Fruit fly (Drosophila melanogaster): ENCODE measurements around the gene CG42718.
A peak's percentile ranks its signal among the peaks of the same experiment; 100 is the strongest.

The CG42718 gene

DNA sequence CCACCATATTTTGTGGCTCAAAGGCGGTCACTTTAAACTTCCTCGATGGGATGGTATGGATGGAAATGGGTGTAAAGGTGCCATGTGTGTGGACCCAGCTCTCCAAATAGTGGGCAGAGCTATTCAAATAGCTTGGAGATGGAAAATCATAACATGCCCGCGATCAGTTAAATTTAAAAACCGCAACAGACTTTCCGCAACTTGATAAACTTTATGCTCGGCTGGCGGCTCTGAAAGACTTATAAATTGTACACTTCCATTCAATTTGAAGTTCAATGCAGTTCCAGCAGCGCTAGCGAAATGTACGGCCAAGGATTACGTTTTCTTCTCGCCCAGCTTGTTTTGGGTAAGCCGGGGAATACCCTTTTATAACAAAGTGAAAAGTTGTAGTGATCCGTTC lies 25.0 kb upstream of the CG42718 start, which contains the start of gene CG33257:
Gene CG33257, plus strand, starts transcription at position 301 of the 400 bp plus-strand sequence.
- TF ChIP-seq CG7368 (GFP tag; optimal IDR thresholded peaks at IDR 0.05) (no peak), Sox102F (GFP tag; optimal IDR thresholded peaks at IDR 0.05) (no peak), CG6854 (GFP tag; optimal IDR thresholded peaks at IDR 0.05) (no peak), CG6808 (GFP tag; optimal IDR thresholded peaks at IDR 0.05) (no peak), Eip93F (GFP tag; optimal IDR thresholded peaks at IDR 0.05) (no peak), CG10669 (GFP tag; optimal IDR thresholded peaks at IDR 0.05) (no peak), Lpt (GFP tag; optimal IDR thresholded peaks at IDR 0.05) (no peak), eg (GFP tag; IDR thresholded peaks at IDR 0.05) (no peak)

DNA sequence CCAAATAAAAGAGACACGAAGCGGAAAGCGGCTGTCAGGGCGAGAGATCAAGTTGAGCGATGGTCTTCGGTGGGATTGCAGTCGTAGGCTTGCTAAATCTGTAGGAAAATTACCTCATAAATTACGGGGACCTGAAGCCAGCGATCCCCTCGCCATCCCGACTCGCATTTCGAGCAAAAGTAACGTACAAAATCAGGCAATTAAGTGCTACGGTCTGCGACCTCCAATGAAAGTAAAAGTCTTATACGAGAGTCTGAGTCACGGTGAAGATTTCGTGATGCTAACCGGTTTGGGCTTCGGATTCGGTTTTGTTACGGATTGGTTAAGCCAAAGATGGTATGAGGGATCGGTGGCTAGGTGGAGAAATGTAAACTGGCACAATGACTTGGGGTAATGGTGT lies 18.8 kb upstream of the CG42718 start:
- no peak for TF ChIP-seq CG10631 (GFP tag; optimal IDR thresholded peaks at IDR 0.05)
- no peak for TF ChIP-seq CG7368 (GFP tag; optimal IDR thresholded peaks at IDR 0.05)
- TF ChIP-seq topi (GFP tag; optimal IDR thresholded peaks at IDR 0.05), result no peak
- no peak for TF ChIP-seq Sox102F (GFP tag; optimal IDR thresholded peaks at IDR 0.05)
- TF ChIP-seq fd85E (GFP tag; optimal IDR thresholded peaks at IDR 0.05), result no peak
- peak; percentile 90 for TF ChIP-seq Blimp-1 (GFP tag; optimal IDR thresholded peaks at IDR 0.05)

DNA sequence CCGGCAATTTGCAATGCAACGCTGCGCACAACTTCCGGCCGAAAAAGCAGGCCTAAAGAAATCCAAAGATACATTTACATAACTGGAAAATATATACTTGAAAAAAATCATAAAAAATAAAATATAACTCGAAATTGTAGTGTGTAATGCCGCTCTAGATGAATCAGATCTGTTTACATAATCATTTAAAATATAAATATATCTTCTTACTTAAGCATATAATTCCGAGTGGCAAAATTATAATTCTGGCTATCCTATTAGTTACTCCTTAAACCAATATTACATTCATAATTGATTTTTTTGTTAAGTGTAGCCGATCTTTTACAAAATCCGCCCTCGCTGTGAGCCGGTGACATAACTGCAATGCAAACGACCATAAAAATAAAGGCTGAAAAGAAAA lies 18.4 kb upstream of the CG42718 start:
- TF ChIP-seq Hr4 (GFP tag; optimal IDR thresholded peaks at IDR 0.05) (peak; percentile 64), salr (GFP tag; optimal IDR thresholded peaks at IDR 0.05) (peak in 1 of 2 experiments; percentile 15), eg (GFP tag; IDR thresholded peaks at IDR 0.05) (peak; percentile 31; the same call in 1 of the 3 replicates), CG8119 (GFP tag; IDR thresholded peaks at IDR 0.05) (peak; percentile 74), CG6792 (GFP tag; optimal IDR thresholded peaks at IDR 0.05) (no peak), acj6 (GFP tag; optimal IDR thresholded peaks at IDR 0.05) (no peak), CG6163 (GFP tag; IDR thresholded peaks at IDR 0.05) (peak; percentile 34; the same call in 1 of the 3 replicates), cyc (GFP tag; optimal IDR thresholded peaks at IDR 0.05) (no peak), CG34406 (GFP tag; optimal IDR thresholded peaks at IDR 0.05) (peak; percentile 9), CG15336 (GFP tag; IDR thresholded peaks at IDR 0.05) (peak; percentile 69), Eip78C (GFP tag) (peak; percentile 81), CG4318 (GFP tag; optimal IDR thresholded peaks at IDR 0.05) (peak; percentile 28)

DNA sequence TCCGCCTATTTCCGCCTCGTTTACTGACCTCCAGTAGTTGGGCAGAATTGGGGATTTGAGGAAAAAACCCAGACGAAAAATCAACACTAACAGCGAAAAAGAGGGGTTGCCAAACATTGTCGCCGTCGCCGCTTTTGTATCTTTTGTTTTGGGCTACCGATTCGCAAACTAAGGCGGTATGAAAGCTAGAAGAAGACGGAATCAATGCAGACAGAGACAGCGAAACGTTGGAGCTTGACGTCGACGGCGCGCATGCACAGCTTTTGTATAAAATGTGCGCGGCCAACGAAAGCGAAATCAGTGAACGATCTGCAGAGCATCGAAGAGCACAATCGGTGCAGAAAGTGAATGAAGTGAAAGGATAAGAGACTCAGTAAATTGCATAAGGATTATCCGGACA lies 17.6 kb upstream of the CG42718 start, which contains the start of gene CG4998:
Gene CG4998, plus strand, starts transcription at position 301 of the 400 bp plus-strand sequence.
- no peak for TF ChIP-seq fkh (GFP tag; optimal IDR thresholded peaks at IDR 0.05)
- peak; percentile 75 for TF ChIP-seq Blimp-1 (GFP tag; optimal IDR thresholded peaks at IDR 0.05)

DNA sequence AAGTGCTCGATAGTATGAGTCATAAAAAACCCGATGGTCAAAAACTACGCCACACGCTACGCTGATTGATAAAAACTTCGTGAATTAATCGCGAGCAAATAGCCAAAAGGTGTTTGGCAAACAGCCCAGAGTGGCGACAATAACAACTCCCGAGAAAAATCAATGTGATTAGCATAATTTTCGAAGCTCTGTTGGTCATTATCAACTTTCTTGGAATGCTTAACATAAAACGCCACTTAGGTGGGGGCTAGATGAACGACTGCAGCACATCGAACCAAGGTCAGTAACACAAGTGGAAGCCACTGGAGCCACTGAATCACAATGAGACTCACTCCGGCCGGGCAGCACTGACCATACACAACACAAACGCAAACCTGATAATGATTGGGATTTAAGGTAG lies 16.7 kb upstream of the CG42718 start:
- TF ChIP-seq Sox15 (GFP tag; optimal IDR thresholded peaks at IDR 0.05) (no peak), Hr39 (GFP tag; optimal IDR thresholded peaks at IDR 0.05) (no peak), svp (GFP tag) (no peak), CG6276 (GFP tag; optimal IDR thresholded peaks at IDR 0.05) (no peak), Lpt (GFP tag; optimal IDR thresholded peaks at IDR 0.05) (no peak)

DNA sequence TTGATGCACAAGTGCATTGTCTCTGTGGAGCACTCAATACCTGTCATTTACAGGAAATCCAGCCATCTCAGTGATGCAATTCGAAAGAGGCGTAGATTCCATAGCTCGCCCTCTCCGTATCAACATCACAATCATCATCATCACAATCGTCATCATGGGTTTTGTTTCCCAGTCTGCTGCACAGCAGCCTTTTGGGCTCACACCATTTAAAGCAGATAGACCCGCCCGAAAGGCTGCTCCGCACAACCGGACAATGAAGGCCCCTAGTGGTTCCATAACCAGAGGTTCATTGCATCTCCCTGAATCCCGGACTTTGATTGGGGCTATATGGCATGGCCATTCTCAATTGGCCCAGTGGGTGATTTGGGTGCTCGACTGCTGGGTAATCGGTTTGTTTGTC lies 13.8 kb upstream of the CG42718 start:
- peak; percentile 41 for TF ChIP-seq Eip78C (GFP tag)
- no peak for TF ChIP-seq CG8119 (GFP tag; IDR thresholded peaks at IDR 0.05)
- no peak for TF ChIP-seq CG11762 (GFP tag; optimal IDR thresholded peaks at IDR 0.05; ENCODE audit: insufficient read depth)
- TF ChIP-seq eg (GFP tag; IDR thresholded peaks at IDR 0.05), result 0 out of 3 replicates have a peak, but pooled peaks have one; percentile 32
- TF ChIP-seq CG8632 (GFP tag; optimal IDR thresholded peaks at IDR 0.05), result no peak
- TF ChIP-seq CG7368 (GFP tag; optimal IDR thresholded peaks at IDR 0.05), result no peak
- TF ChIP-seq pdm3 (GFP tag; optimal IDR thresholded peaks at IDR 0.05), result no peak
- no peak for TF ChIP-seq topi (GFP tag; optimal IDR thresholded peaks at IDR 0.05)

Measured in whole organism, prepupa.